Worm (Caenorhabditis elegans): ENCODE data around the gene ZC239.20.
"Not testable (repeated sequence)": the region's sequence is repeated elsewhere in the genome, so short reads cannot be mapped to it uniquely, and the experiment has no call there.

ce11 chrII:3191544-3191943 lies 14.8 kb downstream of the ZC239.20 start, which contains the start of gene Y27F2A.9:
- TF ChIP-seq W03F9.2, him-1, dao-5 (tag; optimal IDR thresholded peaks at IDR 0.05): not testable (repeated sequence)
